Fruit fly (Drosophila melanogaster) whole organism, embryonic: ENCODE data around the gene Jhbp2.

Experiments
- Abd-B ChIP-seq: fragments of 200-800 bp; sonication (Bioruptor generic); optimal IDR thresholded peaks from 2 replicates; lab custom pipeline; 2018; ENCODE audit warnings: missing biosample characterization, mild to moderate bottlenecking, missing genetic modification characterization, moderate library complexity
- BtbVII ChIP-seq: fragments of 200-800 bp; sonication (Bioruptor generic); optimal IDR thresholded peaks from 3 replicates; lab custom pipeline; 2017; ENCODE audit warnings: missing biosample characterization, mild to moderate bottlenecking, missing genetic modification characterization
- CG10321 ChIP-seq: fragments of 200-800 bp; sonication (Bioruptor generic); IDR thresholded peaks from 2 replicates; pipeline ENCODE4 v1.3.6; 2022; ENCODE audit warnings: missing biosample characterization, missing genetic modification characterization
- CG11093 ChIP-seq: fragments of 200-800 bp; sonication (Bioruptor generic); IDR thresholded peaks from 3 replicates; pipeline ENCODE4 v1.3.6; 2022; ENCODE audit warnings: missing biosample characterization, missing genetic modification characterization
- CG12769 ChIP-seq: fragments of 200-800 bp; sonication (Bioruptor generic); optimal IDR thresholded peaks from 2 replicates; lab custom pipeline; 2019; ENCODE audit warnings: missing biosample characterization, mild to moderate bottlenecking, missing genetic modification characterization, moderate library complexity
- CG13894 ChIP-seq: fragments of 200-800 bp; sonication (Bioruptor generic); optimal IDR thresholded peaks from 3 replicates; lab custom pipeline; 2018; ENCODE audit warnings: missing biosample characterization, mild to moderate bottlenecking, missing genetic modification characterization, moderate library complexity
- CG14710 ChIP-seq: fragments of 200-800 bp; sonication (Bioruptor generic); optimal IDR thresholded peaks from 3 replicates; lab custom pipeline; 2019; ENCODE audit warnings: missing biosample characterization, mild to moderate bottlenecking, missing genetic modification characterization, moderate library complexity
- CG15696 ChIP-seq: fragments of 200-800 bp; sonication (Bioruptor generic); optimal IDR thresholded peaks from 2 replicates; lab custom pipeline; 2019; ENCODE audit warnings: missing biosample characterization, mild to moderate bottlenecking, missing genetic modification characterization, moderate library complexity
- CG17186 ChIP-seq: fragments of 200-800 bp; sonication (Bioruptor generic); optimal IDR thresholded peaks from 3 replicates; lab custom pipeline; 2017; ENCODE audit warnings: missing biosample characterization, missing genetic modification reagents, missing genetic modification characterization
- CG17829 ChIP-seq: fragments of 200-800 bp; optimal IDR thresholded peaks from 2 replicates; lab custom pipeline; 2019; ENCODE audit warnings: missing biosample characterization, mild to moderate bottlenecking, missing genetic modification characterization, moderate library complexity
- CG1792 ChIP-seq: fragments of 200-800 bp; sonication (Bioruptor generic); optimal IDR thresholded peaks from 2 replicates; lab custom pipeline; 2016; ENCODE audit warnings: missing biosample characterization, missing genetic modification characterization
- CG18764 ChIP-seq: fragments of 200-800 bp; sonication (Bioruptor generic); optimal IDR thresholded peaks from 3 replicates; lab custom pipeline; 2016; ENCODE audit warnings: missing biosample characterization, missing genetic modification characterization
- CG31441 ChIP-seq: fragments of 200-800 bp; sonication (Bioruptor generic); IDR thresholded peaks from 2 replicates; pipeline ENCODE4 v1.3.6; 2022; ENCODE audit warnings: missing biosample characterization, missing genetic modification characterization
- CG3407 ChIP-seq: fragments of 200-800 bp; sonication (Bioruptor generic); optimal IDR thresholded peaks from 2 replicates; lab custom pipeline; 2018; ENCODE audit warnings: missing biosample characterization, mild to moderate bottlenecking, missing genetic modification characterization
- CG34376 ChIP-seq: fragments of 200-800 bp; sonication (Bioruptor generic); optimal IDR thresholded peaks from 2 replicates; lab custom pipeline; 2018; ENCODE audit warnings: missing biosample characterization, mild to moderate bottlenecking, missing genetic modification characterization
- CG6254 ChIP-seq: fragments of 200-800 bp; sonication (Bioruptor generic); optimal IDR thresholded peaks from 3 replicates; lab custom pipeline; 2017; ENCODE audit warnings: mild to moderate bottlenecking, missing biosample characterization, missing genetic modification reagents, missing genetic modification characterization
- CG6813 ChIP-seq: fragments of 200-800 bp; sonication (Bioruptor generic); optimal IDR thresholded peaks from 2 replicates; lab custom pipeline; 2017; ENCODE audit warnings: missing biosample characterization, missing genetic modification characterization, mild to moderate bottlenecking, moderate library complexity, missing genetic modification reagents
- CG7839 ChIP-seq: fragments of 200-800 bp; sonication (Bioruptor generic); optimal IDR thresholded peaks from 3 replicates; lab custom pipeline; 2018; ENCODE audit warnings: missing biosample characterization, mild to moderate bottlenecking, missing genetic modification characterization, moderate library complexity
- CG7987 ChIP-seq: fragments of 200-800 bp; sonication (Bioruptor generic); optimal IDR thresholded peaks from 2 replicates; lab custom pipeline; 2018; ENCODE audit warnings: missing biosample characterization, mild to moderate bottlenecking, missing genetic modification characterization, moderate library complexity
- CG9876 ChIP-seq: fragments of 200-800 bp; sonication (Bioruptor generic); optimal IDR thresholded peaks from 2 replicates; lab custom pipeline; 2016; ENCODE audit warnings: missing biosample characterization, missing genetic modification characterization
- Ets97D ChIP-seq: fragments of 200-800 bp; sonication (Bioruptor generic); optimal IDR thresholded peaks from 3 replicates; lab custom pipeline; 2016; ENCODE audit warnings: missing biosample characterization, missing genetic modification characterization
- Gug ChIP-seq: fragments of 200-800 bp; sonication (Bioruptor generic); IDR thresholded peaks from 4 replicates; pipeline ENCODE4 v1.3.6; 2022; ENCODE audit warnings: missing biosample characterization, missing genetic modification characterization
- Hsf ChIP-seq: fragments of 200-800 bp; sonication (Bioruptor generic); optimal IDR thresholded peaks from 3 replicates; lab custom pipeline; 2016; ENCODE audit warnings: missing biosample characterization, missing genetic modification characterization
- NfI ChIP-seq: fragments of 200-800 bp; sonication (Bioruptor generic); optimal IDR thresholded peaks from 3 replicates; lab custom pipeline; 2018; ENCODE audit warnings: missing biosample characterization, mild to moderate bottlenecking, missing genetic modification characterization, moderate library complexity
- Oli ChIP-seq: fragments of 200-800 bp; sonication (Bioruptor generic); optimal IDR thresholded peaks from 2 replicates; lab custom pipeline; 2018; ENCODE audit warnings: missing biosample characterization, mild to moderate bottlenecking, missing genetic modification characterization, moderate library complexity
- Optix ChIP-seq: fragments of 200-800 bp; sonication (Bioruptor generic); IDR thresholded peaks from 3 replicates; pipeline ENCODE4 v1.3.6; 2022; ENCODE audit warnings: missing biosample characterization, missing genetic modification characterization
- Rfx ChIP-seq: fragments of 200-800 bp; sonication (Bioruptor generic); IDR thresholded peaks from 2 replicates; pipeline ENCODE4 v1.3.6; 2022; ENCODE audit warnings: missing biosample characterization, missing genetic modification characterization
- Sox100B ChIP-seq: fragments of 200-800 bp; sonication (Bioruptor generic); optimal IDR thresholded peaks from 3 replicates; lab custom pipeline; 2018; ENCODE audit warnings: missing biosample characterization, mild to moderate bottlenecking, missing genetic modification characterization
- ab ChIP-seq: fragments of 200-800 bp; sonication (Bioruptor generic); optimal IDR thresholded peaks from 2 replicates; lab custom pipeline; 2016; ENCODE audit warnings: missing biosample characterization, missing genetic modification characterization
- br ChIP-seq: fragments of >200 bp; optimal IDR thresholded peaks from 2 replicates; lab custom pipeline; 2017
- btn ChIP-seq: fragments of 200-800 bp; sonication (Bioruptor generic); optimal IDR thresholded peaks from 2 replicates; lab custom pipeline; 2016; ENCODE audit warnings: missing biosample characterization, missing genetic modification characterization
- chn ChIP-seq: fragments of 200-800 bp; sonication (Bioruptor generic); optimal IDR thresholded peaks from 2 replicates; lab custom pipeline; 2016; ENCODE audit warnings: missing biosample characterization, missing genetic modification characterization
- exex ChIP-seq: fragments of 200-800 bp; sonication (Bioruptor generic); optimal IDR thresholded peaks from 4 replicates; lab custom pipeline; 2018; ENCODE audit warnings: missing biosample characterization, mild to moderate bottlenecking, missing genetic modification characterization, moderate library complexity
- gcm ChIP-seq: fragments of 200-800 bp; sonication (Bioruptor generic); optimal IDR thresholded peaks from 2 replicates; lab custom pipeline; 2019; ENCODE audit warnings: missing biosample characterization, mild to moderate bottlenecking, missing genetic modification characterization, moderate library complexity
- gcm2 ChIP-seq: fragments of 200-800 bp; sonication (Bioruptor generic); optimal IDR thresholded peaks from 2 replicates; lab custom pipeline; 2016; ENCODE audit warnings: missing biosample characterization, missing genetic modification characterization
- kay ChIP-seq: fragments of 200-800 bp; sonication (Bioruptor generic); optimal IDR thresholded peaks from 2 replicates; lab custom pipeline; 2016; ENCODE audit warnings: missing biosample characterization, missing genetic modification characterization
- kni ChIP-seq: fragments of 200-800 bp; sonication (Bioruptor generic); optimal IDR thresholded peaks from 3 replicates; lab custom pipeline; 2017; ENCODE audit warnings: mild to moderate bottlenecking, missing biosample characterization, missing genetic modification reagents, missing genetic modification characterization
- luna ChIP-seq: fragments of 200-800 bp; sonication (Bioruptor generic); optimal IDR thresholded peaks from 2 replicates; lab custom pipeline; 2016; ENCODE audit warnings: missing biosample characterization, missing genetic modification characterization
- mld ChIP-seq: fragments of 200-800 bp; sonication (Bioruptor generic); IDR thresholded peaks from 3 replicates; pipeline ENCODE4 v1.3.6; 2022; ENCODE audit warnings: missing biosample characterization, missing genetic modification characterization; ENCODE audit not compliant: partially characterized antibody
- onecut ChIP-seq: fragments of 200-800 bp; sonication (Bioruptor generic); IDR thresholded peaks from 2 replicates; pipeline ENCODE4 v1.3.6; 2022; ENCODE audit warnings: missing biosample characterization, missing genetic modification characterization
- org-1 ChIP-seq: fragments of 200-800 bp; sonication (Bioruptor generic); optimal IDR thresholded peaks from 2 replicates; lab custom pipeline; 2017; ENCODE audit warnings: missing biosample characterization, missing genetic modification characterization
- pb ChIP-seq: fragments of 200-800 bp; sonication (Bioruptor generic); optimal IDR thresholded peaks from 3 replicates; lab custom pipeline; 2016; ENCODE audit warnings: missing biosample characterization, missing genetic modification characterization
- pum ChIP-seq: fragments of 200-800 bp; sonication (Bioruptor generic); optimal IDR thresholded peaks from 2 replicates; lab custom pipeline; 2016; ENCODE audit warnings: missing biosample characterization, missing genetic modification characterization
- repo ChIP-seq: fragments of 200-800 bp; sonication (Bioruptor generic); optimal IDR thresholded peaks from 2 replicates; lab custom pipeline; 2016; ENCODE audit warnings: missing biosample characterization, missing genetic modification characterization
- ro ChIP-seq: fragments of 200-800 bp; sonication (Bioruptor generic); IDR thresholded peaks from 2 replicates; pipeline ENCODE4 v1.3.6; 2022; ENCODE audit warnings: missing biosample characterization, missing genetic modification characterization
- row ChIP-seq: fragments of 200-800 bp; sonication (Bioruptor generic); IDR thresholded peaks from 3 replicates; pipeline ENCODE4 v1.3.6; 2022; ENCODE audit warnings: missing biosample characterization, missing genetic modification characterization
- sd ChIP-seq: fragments of 200-800 bp; sonication (Bioruptor generic); optimal IDR thresholded peaks from 3 replicates; lab custom pipeline; 2018; ENCODE audit warnings: missing biosample characterization, mild to moderate bottlenecking, missing genetic modification characterization, moderate library complexity
- sob ChIP-seq: fragments of 200-800 bp; sonication (Bioruptor generic); IDR thresholded peaks from 2 replicates; pipeline ENCODE4 v1.3.6; 2022; ENCODE audit warnings: missing biosample characterization, missing genetic modification characterization
- sqz ChIP-seq: fragments of 200-800 bp; sonication (Bioruptor generic); optimal IDR thresholded peaks from 3 replicates; lab custom pipeline; 2018; ENCODE audit warnings: missing biosample characterization, mild to moderate bottlenecking, missing genetic modification characterization
- tgo ChIP-seq: fragments of 200-800 bp; sonication (Bioruptor generic); IDR thresholded peaks from 3 replicates; pipeline ENCODE4 v1.3.6; 2022; ENCODE audit warnings: missing biosample characterization, missing genetic modification characterization
- unc-4 ChIP-seq: fragments of 200-800 bp; sonication (Bioruptor generic); IDR thresholded peaks from 2 replicates; pipeline ENCODE4 v1.3.6; 2022; ENCODE audit warnings: missing biosample characterization, missing genetic modification characterization; ENCODE audit not compliant: partially characterized antibody
- yki ChIP-seq: fragments of >200 bp; optimal IDR thresholded peaks from 3 replicates; lab custom pipeline; 2018

The Jhbp2 gene

DNA sequence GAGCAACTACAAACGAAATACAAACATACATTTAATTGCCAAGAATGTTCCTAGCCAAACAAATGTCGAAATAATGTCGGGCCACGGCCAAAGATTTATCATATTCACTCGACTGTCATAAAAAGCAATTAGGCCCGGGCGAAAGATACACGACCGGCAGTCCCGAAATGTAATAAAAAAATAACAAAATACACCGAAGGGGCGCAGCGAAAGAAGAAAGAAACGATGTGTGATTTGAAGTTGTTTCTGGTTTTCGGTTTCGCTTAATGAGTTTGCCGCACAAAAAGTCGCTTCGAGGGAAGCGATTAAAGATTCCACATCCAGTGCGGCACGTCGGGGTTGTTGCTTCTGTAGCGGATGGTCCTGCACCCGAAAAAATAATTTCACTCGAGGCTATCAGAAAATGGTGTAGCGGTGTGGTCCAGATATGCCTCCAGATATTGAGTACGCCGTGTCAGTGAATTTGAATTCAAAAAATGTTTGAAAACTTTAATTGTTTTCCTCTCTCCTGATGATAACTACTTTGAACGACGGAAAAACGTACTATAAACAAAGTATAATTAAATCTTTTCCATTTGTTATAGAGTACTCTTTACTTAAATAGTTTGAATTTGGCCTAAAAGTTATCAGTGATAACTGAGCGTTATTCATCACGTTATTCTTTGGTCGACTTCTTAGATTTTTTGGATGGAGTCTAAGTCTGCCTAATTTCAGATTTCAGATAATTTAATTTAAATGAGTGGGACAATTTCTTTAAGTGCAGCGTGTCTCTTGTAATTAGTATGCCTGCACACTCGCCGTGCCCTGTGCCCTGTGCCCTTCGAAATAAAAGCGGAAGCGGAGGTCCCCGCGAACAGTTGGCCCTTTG, 28.2 kb upstream of the Jhbp2 start (continued):
- TF ChIP-seq pum (peak; percentile 32), BtbVII (GFP tag; lab: Kevin White, UChicago) (peak; percentile 12), ro (GFP tag; lab: Robert Waterston, UW) (no peak), CG13894 (tag; lab: Kevin White, UChicago) (peak; percentile 6), ab (peak; percentile 23), onecut (GFP tag; lab: Robert Waterston, UW) (0 out of 2 replicates have a peak, but pooled peaks have one; percentile 25), Ets97D (GFP tag; lab: Kevin White, UChicago) (no peak), kni (GFP tag; lab: Kevin White, UChicago) (peak; percentile 50), mld (GFP tag; lab: Robert Waterston, UW) (no peak), org-1 (GFP tag; lab: Kevin White, UChicago) (peak; percentile 54), CG12769 (peak; percentile 12), Rfx (no peak), CG17186 (peak; percentile 19), Gug (GFP tag; lab: Robert Waterston, UW) (no peak; the same call in 3 of the 4 replicates), CG15696 (tag; lab: Kevin White, UChicago) (peak; percentile 82), tgo (no peak), CG7839 (tag; lab: Kevin White, UChicago) (peak; percentile 51), Hsf (GFP tag; lab: Kevin White, UChicago) (peak; percentile 46), Sox100B (GFP tag; lab: Kevin White, UChicago) (peak; percentile 76), Oli (tag; lab: Kevin White, UChicago) (peak; percentile 58), CG9876 (peak; percentile 8), CG31441 (GFP tag; lab: Robert Waterston, UW) (peak; percentile 71), btn (GFP tag; lab: Kevin White, UChicago) (peak; percentile 51), CG17829 (tag; lab: Kevin White, UChicago) (peak; percentile 69), unc-4 (no peak), CG10321 (no peak), row (GFP tag; lab: Robert Waterston, UW) (peak; percentile 57), sd (tag; lab: Kevin White, UChicago) (peak; percentile 93), CG34376 (GFP tag; lab: Kevin White, UChicago) (no peak), gcm (GFP tag; lab: Kevin White, UChicago) (peak; percentile 53), repo (peak; percentile 22), Abd-B (GFP tag; lab: Kevin White, UChicago) (peak; percentile 29), luna (GFP tag; lab: Kevin White, UChicago) (no peak), pb (GFP tag; lab: Kevin White, UChicago) (no peak), CG6254 (GFP tag; lab: Kevin White, UChicago) (peak; percentile 34), CG3407 (GFP tag; lab: Kevin White, UChicago) (peak; percentile 40), chn (GFP tag; lab: Kevin White, UChicago) (peak; percentile 58), Optix (GFP tag; lab: Robert Waterston, UW) (no peak), sob (peak; percentile 7; the same call in 1 of the 2 replicates)

DNA sequence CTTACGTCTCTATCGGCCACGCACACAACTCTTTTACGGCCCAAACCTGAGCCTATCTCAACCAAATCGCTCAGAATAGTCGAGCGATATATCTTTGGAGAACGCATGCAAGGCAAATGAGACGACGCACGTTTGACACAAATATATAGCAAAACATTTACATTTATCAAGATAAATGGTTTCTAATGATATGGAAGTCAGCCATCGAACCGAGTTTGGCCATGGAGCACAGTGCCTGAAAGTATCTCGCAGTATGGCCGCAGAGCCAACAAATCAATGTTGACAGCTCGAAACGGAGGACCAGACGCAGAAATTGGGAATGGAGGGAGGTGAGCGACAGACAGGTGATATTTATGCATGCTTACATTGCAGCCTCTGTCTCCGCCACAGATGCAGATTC, 26.3 kb upstream of the Jhbp2 start:
- no peak for TF ChIP-seq CG11093 (GFP tag; lab: Robert Waterston, UW)
- no peak for TF ChIP-seq kay (GFP tag; lab: Kevin White, UChicago)
- TF ChIP-seq NfI (GFP tag; lab: Kevin White, UChicago): no peak
- no peak for TF ChIP-seq exex (tag; lab: Kevin White, UChicago)
- no peak for TF ChIP-seq CG7987
- no peak for TF ChIP-seq CG6813 (GFP tag; lab: Kevin White, UChicago)
- TF ChIP-seq CG14710 (tag; lab: Kevin White, UChicago): no peak
- TF ChIP-seq CG18764 (GFP tag; lab: Kevin White, UChicago): no peak
- no peak for TF ChIP-seq gcm2
- TF ChIP-seq yki (lab: Kevin White, UChicago): no peak
- TF ChIP-seq sqz (GFP tag; lab: Kevin White, UChicago): no peak
- TF ChIP-seq Abd-B (GFP tag; lab: Kevin White, UChicago): no peak
- no peak for TF ChIP-seq CG1792 (GFP tag; lab: Kevin White, UChicago)
- TF ChIP-seq br (lab: Kevin White, UChicago): no peak
